Fruit fly (Drosophila melanogaster) whole organism, embryonic: ENCODE data around the gene caps.

Experiments
- ATbp ChIP-seq: fragments of 200-800 bp; sonication (Bioruptor generic); optimal IDR thresholded peaks from 2 replicates; lab custom pipeline; 2017; ENCODE audit warnings: missing biosample characterization, mild to moderate bottlenecking, missing genetic modification characterization, missing genetic modification reagents
- Awh ChIP-seq: fragments of 200-800 bp; sonication (Bioruptor generic); IDR thresholded peaks from 2 replicates; pipeline ENCODE4, ENCODE4 v1.3.6; 2022; ENCODE audit warnings: missing biosample characterization, missing genetic modification characterization
- Blimp-1 ChIP-seq: fragments of 200-800 bp; sonication (Bioruptor generic); optimal IDR thresholded peaks from 3 replicates; lab custom pipeline; 2018; ENCODE audit warnings: missing biosample characterization, missing genetic modification characterization, mild to moderate bottlenecking, moderate library complexity, missing genetic modification reagents
- CG10462 ChIP-seq: fragments of 200-800 bp; sonication (Bioruptor generic); optimal IDR thresholded peaks from 2 replicates; lab custom pipeline; 2016; ENCODE audit warnings: missing biosample characterization, missing genetic modification characterization
- CG12942 ChIP-seq: fragments of 200-800 bp; sonication (Bioruptor generic); optimal IDR thresholded peaks from 3 replicates; lab custom pipeline; 2016; ENCODE audit warnings: missing biosample characterization, missing genetic modification characterization
- CG13624 ChIP-seq: fragments of 200-800 bp; sonication (Bioruptor generic); optimal IDR thresholded peaks from 2 replicates; lab custom pipeline; 2016; ENCODE audit warnings: missing biosample characterization, missing genetic modification characterization
- CG15011 ChIP-seq: fragments of 200-800 bp; sonication (Bioruptor generic); optimal IDR thresholded peaks from 3 replicates; lab custom pipeline; 2018; ENCODE audit warnings: missing biosample characterization, mild to moderate bottlenecking, missing genetic modification characterization
- CG1602 ChIP-seq: fragments of 200-800 bp; sonication (Bioruptor generic); optimal IDR thresholded peaks from 3 replicates; lab custom pipeline; 2016; ENCODE audit warnings: missing biosample characterization, missing genetic modification characterization
- CG17829 ChIP-seq: fragments of 200-800 bp; optimal IDR thresholded peaks from 2 replicates; lab custom pipeline; 2019; ENCODE audit warnings: missing biosample characterization, mild to moderate bottlenecking, missing genetic modification characterization, moderate library complexity
- CG17912 ChIP-seq: fragments of 200-800 bp; sonication (Bioruptor generic); optimal IDR thresholded peaks from 2 replicates; lab custom pipeline; 2018; ENCODE audit warnings: missing biosample characterization, mild to moderate bottlenecking, missing genetic modification characterization
- CG18011 ChIP-seq: fragments of 200-800 bp; sonication (Bioruptor generic); optimal IDR thresholded peaks from 2 replicates; lab custom pipeline; 2017; ENCODE audit warnings: missing biosample characterization, missing genetic modification characterization, mild to moderate bottlenecking, moderate library complexity, missing genotype
- CG18262 ChIP-seq: fragments of 200-800 bp; optimal IDR thresholded peaks from 3 replicates; lab custom pipeline; 2019; ENCODE audit warnings: missing biosample characterization, mild to moderate bottlenecking, missing genetic modification characterization, moderate library complexity
- CG2889 ChIP-seq: fragments of 200-800 bp; sonication (Bioruptor generic); IDR thresholded peaks from 3 replicates; pipeline ENCODE4 v1.3.6; 2022; ENCODE audit warnings: missing biosample characterization, missing genetic modification characterization
- CG31224 ChIP-seq: fragments of 200-800 bp; sonication (Bioruptor generic); IDR thresholded peaks from 2 replicates; pipeline ENCODE4 v1.3.6; 2022; ENCODE audit warnings: missing biosample characterization, missing genetic modification characterization
- CG3847 ChIP-seq: fragments of 200-800 bp; sonication (Bioruptor generic); IDR thresholded peaks from 2 replicates; pipeline ENCODE4 v1.3.6; 2022; ENCODE audit warnings: missing biosample characterization, missing genetic modification characterization
- CG3995 ChIP-seq: fragments of 200-800 bp; sonication (Bioruptor generic); optimal IDR thresholded peaks from 3 replicates; lab custom pipeline; 2016; ENCODE audit warnings: missing biosample characterization, missing genetic modification characterization
- CG6272 ChIP-seq: fragments of 200-800 bp; sonication (Bioruptor generic); IDR thresholded peaks from 2 replicates; pipeline ENCODE4 v1.3.6; 2022; ENCODE audit warnings: missing biosample characterization, missing genetic modification characterization
- CG6791 ChIP-seq: fragments of 200-800 bp; sonication (Bioruptor generic); IDR thresholded peaks from 3 replicates; pipeline ENCODE4 v1.3.6; 2022; ENCODE audit warnings: missing biosample characterization, missing genetic modification characterization; ENCODE audit not compliant: partially characterized antibody
- CG7963 ChIP-seq: fragments of 200-800 bp; sonication (Bioruptor generic); IDR thresholded peaks from 3 replicates; pipeline ENCODE4 v1.3.6; 2022; ENCODE audit warnings: missing biosample characterization, missing genetic modification characterization; ENCODE audit not compliant: partially characterized antibody
- CG8290 ChIP-seq, 3 experiments: fragments of 200-800 bp; sonication (Bioruptor generic); optimal IDR thresholded peaks; 2 replicates each; lab custom pipeline; 2016 to 2019; ENCODE audit warnings: missing biosample characterization in 3 of 3, missing genetic modification characterization in 3 of 3, mild to moderate bottlenecking in 2 of 3, moderate library complexity in 1 of 3
- CrebB ChIP-seq: fragments of 200-800 bp; sonication (Bioruptor generic); optimal IDR thresholded peaks from 3 replicates; lab custom pipeline; 2018; ENCODE audit warnings: missing biosample characterization, mild to moderate bottlenecking, missing genetic modification characterization
- Doc3 ChIP-seq: fragments of 200-800 bp; sonication (Bioruptor generic); IDR thresholded peaks from 3 replicates; pipeline ENCODE4 v1.3.6; 2022; ENCODE audit warnings: missing biosample characterization, missing genetic modification characterization; ENCODE audit not compliant: partially characterized antibody
- Dref ChIP-seq: fragments of 200-800 bp; sonication (Bioruptor generic); IDR thresholded peaks from 2 replicates; pipeline ENCODE4 v1.3.6; 2022; ENCODE audit warnings: missing biosample characterization, missing genetic modification characterization
- H2.0 ChIP-seq: fragments of 200-800 bp; sonication (Bioruptor generic); IDR thresholded peaks from 2 replicates; pipeline ENCODE4 v1.3.6; 2022; ENCODE audit warnings: missing biosample characterization, missing genetic modification characterization
- Hr39 ChIP-seq: fragments of >200 bp; optimal IDR thresholded peaks from 2 replicates; lab custom pipeline; 2017
- Med ChIP-seq: fragments of 200-800 bp; sonication (Bioruptor generic); peaks from one replicate; lab custom pipeline; 2016; ENCODE audit warnings: missing biosample characterization, missing genetic modification characterization, mild to moderate bottlenecking, inconsistent platforms, moderate library complexity
- NfI ChIP-seq: fragments of 200-800 bp; sonication (Bioruptor generic); optimal IDR thresholded peaks from 3 replicates; lab custom pipeline; 2018; ENCODE audit warnings: missing biosample characterization, mild to moderate bottlenecking, missing genetic modification characterization, moderate library complexity
- Pdp1 ChIP-seq, 2 experiments: fragments of 200-800 bp; sonication (Bioruptor generic); optimal IDR thresholded peaks; 3 replicates each; lab custom pipeline; 2016; ENCODE audit warnings: missing biosample characterization in 2 of 2, missing genetic modification characterization in 2 of 2, mild to moderate bottlenecking in 1 of 2, moderate library complexity in 1 of 2
- Tbp ChIP-seq: fragments of >200 bp; optimal IDR thresholded peaks from 2 replicates; lab custom pipeline; 2018; ENCODE audit warnings: missing biosample characterization, missing genetic modification characterization
- Xrp1 ChIP-seq: fragments of 200-800 bp; sonication (Bioruptor generic); IDR thresholded peaks from 2 replicates; pipeline ENCODE4 v1.3.6; 2022; ENCODE audit warnings: missing biosample characterization, missing genetic modification characterization
- bbx ChIP-seq: fragments of 200-800 bp; sonication (Bioruptor generic); IDR thresholded peaks from 2 replicates; pipeline ENCODE4 v1.3.6; 2022; ENCODE audit warnings: missing biosample characterization, missing genetic modification characterization; ENCODE audit not compliant: partially characterized antibody
- bcd ChIP-seq: fragments of 200-800 bp; sonication (Bioruptor generic); optimal IDR thresholded peaks from 2 replicates; lab custom pipeline; 2017; ENCODE audit warnings: missing biosample characterization, mild to moderate bottlenecking, missing genetic modification characterization
- bigmax ChIP-seq: fragments of 200-800 bp; sonication (Bioruptor generic); optimal IDR thresholded peaks from 2 replicates; lab custom pipeline; 2018; ENCODE audit warnings: missing biosample characterization, mild to moderate bottlenecking, missing genetic modification characterization
- crc ChIP-seq: fragments of 200-800 bp; sonication (Bioruptor generic); optimal IDR thresholded peaks from 2 replicates; lab custom pipeline; 2016; ENCODE audit warnings: missing biosample characterization, missing genetic modification characterization
- eve ChIP-seq, 2 experiments: fragments of >200 bp; optimal IDR thresholded peaks; 2 replicates each; lab custom pipeline; 2017; ENCODE audit warnings: missing biosample characterization in 2 of 2, missing genetic modification characterization in 2 of 2
- fd102C ChIP-seq: fragments of 200-800 bp; sonication (Bioruptor generic); optimal IDR thresholded peaks from 2 replicates; lab custom pipeline; 2018; ENCODE audit warnings: missing biosample characterization, mild to moderate bottlenecking, missing genetic modification characterization, moderate library complexity
- grau ChIP-seq: fragments of 200-800 bp; optimal IDR thresholded peaks from 3 replicates; lab custom pipeline; 2019; ENCODE audit warnings: missing biosample characterization, mild to moderate bottlenecking, missing genetic modification characterization, moderate library complexity
- gsb-n ChIP-seq: fragments of 200-800 bp; sonication (Bioruptor generic); optimal IDR thresholded peaks from 3 replicates; lab custom pipeline; 2018; ENCODE audit warnings: missing biosample characterization, mild to moderate bottlenecking, missing genetic modification characterization
- hkb ChIP-seq, 2 experiments: fragments of 200-800 bp in 1 of 2; fragments of >200 bp in 1 of 2; sonication (Bioruptor generic) in 1 of 2; IDR thresholded peaks in 1 of 2; optimal IDR thresholded peaks in 1 of 2; 2 replicates each; pipeline versions ENCODE4 v1.3.6 to Lab custom; 2017 to 2022; ENCODE audit warnings: missing biosample characterization in 1 of 2, missing genetic modification characterization in 1 of 2
- insv ChIP-seq, 2 experiments: fragments of 200-800 bp; sonication (Bioruptor generic); optimal IDR thresholded peaks; 3 replicates each; lab custom pipeline; 2016 to 2018; ENCODE audit warnings: missing biosample characterization in 2 of 2, missing genetic modification characterization in 2 of 2
- mirr ChIP-seq: fragments of 200-800 bp; sonication (Bioruptor generic); optimal IDR thresholded peaks from 3 replicates; lab custom pipeline; 2018; ENCODE audit warnings: missing biosample characterization, mild to moderate bottlenecking, missing genetic modification characterization
- nerfin-1 ChIP-seq: fragments of 200-800 bp; sonication (Bioruptor generic); optimal IDR thresholded peaks from 3 replicates; lab custom pipeline; 2019; ENCODE audit warnings: missing biosample characterization, mild to moderate bottlenecking, missing genetic modification characterization, moderate library complexity
- onecut ChIP-seq: fragments of 200-800 bp; sonication (Bioruptor generic); IDR thresholded peaks from 2 replicates; pipeline ENCODE4 v1.3.6; 2022; ENCODE audit warnings: missing biosample characterization, missing genetic modification characterization
- pros ChIP-seq: fragments of 200-800 bp; sonication (Bioruptor generic); optimal IDR thresholded peaks from 3 replicates; lab custom pipeline; 2019; ENCODE audit warnings: missing biosample characterization, mild to moderate bottlenecking, missing genetic modification characterization, moderate library complexity
- pzg ChIP-seq: fragments of 200-800 bp; sonication (Bioruptor generic); optimal IDR thresholded peaks from 3 replicates; lab custom pipeline; 2018; ENCODE audit warnings: missing biosample characterization, mild to moderate bottlenecking, missing genetic modification characterization, moderate library complexity
- row ChIP-seq: fragments of 200-800 bp; sonication (Bioruptor generic); IDR thresholded peaks from 3 replicates; pipeline ENCODE4 v1.3.6; 2022; ENCODE audit warnings: missing biosample characterization, missing genetic modification characterization
- slp2 ChIP-seq: fragments of 200-800 bp; sonication (Bioruptor generic); optimal IDR thresholded peaks from 2 replicates; lab custom pipeline; 2016; ENCODE audit warnings: missing biosample characterization, missing genetic modification characterization
- tap ChIP-seq: fragments of 200-800 bp; optimal IDR thresholded peaks from 3 replicates; lab custom pipeline; 2019; ENCODE audit warnings: missing biosample characterization, mild to moderate bottlenecking, missing genetic modification characterization, moderate library complexity
- trem ChIP-seq: fragments of 200-800 bp; optimal IDR thresholded peaks from 3 replicates; lab custom pipeline; 2019; ENCODE audit warnings: missing biosample characterization, mild to moderate bottlenecking, missing genetic modification characterization, moderate library complexity
- zf30C ChIP-seq: fragments of 200-800 bp; sonication (Bioruptor generic); optimal IDR thresholded peaks from 3 replicates; lab custom pipeline; 2018; ENCODE audit warnings: missing biosample characterization, mild to moderate bottlenecking, missing genetic modification characterization

Gene caps

DNA sequence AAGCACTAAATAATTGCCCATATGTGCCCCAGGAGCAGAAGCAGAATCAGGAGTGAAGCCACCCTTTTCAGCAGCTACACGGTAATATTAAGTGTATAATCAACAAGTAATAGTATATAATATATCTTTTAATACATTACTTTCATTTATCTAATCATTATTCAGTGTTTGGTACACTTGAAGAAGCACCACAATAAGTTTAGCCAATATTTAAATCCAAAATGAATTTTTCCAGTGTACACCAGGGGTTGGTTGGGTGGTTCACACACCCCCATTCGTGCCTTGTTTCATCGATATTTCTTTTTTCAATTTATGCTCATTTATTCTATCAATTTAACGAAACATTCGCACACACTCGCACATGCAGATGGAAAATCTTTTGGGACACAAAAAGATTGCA lies 30.9 kb upstream of the caps start (continued):
- TF ChIP-seq Doc3 (GFP tag; lab: Robert Waterston, UW) (no peak), CG17912 (GFP tag; lab: Kevin White, UChicago) (no peak), pzg (no peak), hkb (optimal IDR thresholded peaks at IDR 0.05; lab: Kevin White, UChicago) (no peak), hkb (GFP tag; IDR thresholded peaks at IDR 0.05; lab: Robert Waterston, UW) (peak; percentile 66), fd102C (GFP tag; lab: Kevin White, UChicago) (no peak), eve (GFP tag; optimal IDR thresholded peaks at IDR 0.05; lab: Kevin White, UChicago) (peak in 1 of 2 experiments; percentile 72), Tbp (GFP tag; lab: Kevin White, UChicago) (no peak), grau (tag; lab: Kevin White, UChicago) (peak; percentile 59), tap (tag; lab: Kevin White, UChicago) (peak; percentile 63), CG17829 (peak; percentile 67), Pdp1 (GFP tag; optimal IDR thresholded peaks at IDR 0.05; lab: Kevin White, UChicago) (no peak), row (GFP tag; lab: Robert Waterston, UW) (peak; percentile 75), insv (GFP tag; optimal IDR thresholded peaks at IDR 0.05; lab: Kevin White, UChicago) (no peak), trem (tag; lab: Kevin White, UChicago) (peak; percentile 36), CG15011 (GFP tag; lab: Kevin White, UChicago) (no peak), H2.0 (0 out of 2 replicates have a peak, but pooled peaks have one; percentile 6), zf30C (GFP tag; lab: Kevin White, UChicago) (peak; percentile 25), CG7963 (GFP tag; lab: Robert Waterston, UW) (no peak), CG2889 (GFP tag; lab: Robert Waterston, UW) (no peak), mirr (GFP tag; lab: Kevin White, UChicago) (no peak), CG3847 (GFP tag; lab: Robert Waterston, UW) (no peak), CG31224 (GFP tag; lab: Robert Waterston, UW) (0 out of 2 replicates have a peak, but pooled peaks have one; percentile 32), onecut (peak; percentile 56), Med (GFP tag; lab: Kevin White, UChicago) (peak; percentile 5), CG18011 (no peak), Hr39 (lab: Kevin White, UChicago) (no peak), bcd (GFP tag; lab: Kevin White, UChicago) (no peak), CG6791 (GFP tag; lab: Robert Waterston, UW) (no peak), NfI (GFP tag; lab: Kevin White, UChicago) (peak; percentile 15), bbx (GFP tag; lab: Robert Waterston, UW) (no peak), Xrp1 (GFP tag; lab: Robert Waterston, UW) (peak; percentile 80), bigmax (no peak), gsb-n (tag; lab: Kevin White, UChicago) (peak; percentile 64), CG10462 (GFP tag; lab: Kevin White, UChicago) (peak; percentile 2), ATbp (GFP tag; lab: Kevin White, UChicago) (peak; percentile 58), CG12942 (GFP tag; lab: Kevin White, UChicago) (no peak), Blimp-1 (GFP tag; lab: Kevin White, UChicago) (peak; percentile 75), CG1602 (GFP tag; lab: Kevin White, UChicago) (peak; percentile 23), CG3995 (GFP tag; lab: Kevin White, UChicago) (no peak), crc (GFP tag; lab: Kevin White, UChicago) (no peak), Awh (peak; percentile 38; the same call in 1 of the 2 replicates), pros (GFP tag; lab: Kevin White, UChicago) (peak; percentile 74), CrebB (tag; lab: Kevin White, UChicago) (no peak), CG13624 (GFP tag; lab: Kevin White, UChicago) (no peak), CG8290 (GFP tag; optimal IDR thresholded peaks at IDR 0.05; lab: Kevin White, UChicago) (no peak), CG8290 (tag; optimal IDR thresholded peaks at IDR 0.05; lab: Kevin White, UChicago) (peak in 1 of 2 experiments; percentile 33), slp2 (GFP tag; lab: Kevin White, UChicago) (no peak), CG6272 (peak; percentile 31), nerfin-1 (tag; lab: Kevin White, UChicago) (peak; percentile 55), Dref (GFP tag; lab: Robert Waterston, UW) (no peak), CG18262 (tag; lab: Kevin White, UChicago) (peak; percentile 79)
